Worm (Caenorhabditis elegans) whole organism, young adult: ENCODE measurements around the gene clec-231.

Experiments
- B0261.1 ChIP-seq: sonication (generic microtip); optimal IDR thresholded peaks from 2 replicates; lab custom pipeline; 2016; ENCODE audit warnings: mild to moderate bottlenecking, missing genetic modification characterization, moderate library complexity, missing compliant biosample characterization
- F10E7.11 ChIP-seq: sonication (generic microtip); optimal IDR thresholded peaks from 2 replicates; lab custom pipeline; 2017; ENCODE audit warnings: mild to moderate bottlenecking, missing genetic modification characterization, moderate library complexity, missing compliant biosample characterization
- F37B4.10 ChIP-seq: fragments of 200-800 bp; sonication (Bioruptor generic); IDR thresholded peaks from 2 replicates; pipeline ENCODE4 v1.3.6; 2022; ENCODE audit warnings: missing genetic modification characterization, missing compliant biosample characterization
- F52B5.7 ChIP-seq: sonication (generic microtip); optimal IDR thresholded peaks from 2 replicates; lab custom pipeline; 2016; ENCODE audit warnings: mild to moderate bottlenecking, missing genetic modification characterization, missing compliant biosample characterization
- T07F8.4 ChIP-seq: sonication (generic microtip); optimal IDR thresholded peaks from 2 replicates; lab custom pipeline; 2016; ENCODE audit warnings: mild to moderate bottlenecking, missing genetic modification characterization, moderate library complexity, missing compliant biosample characterization
- T26A5.8 ChIP-seq: sonication (generic microtip); optimal IDR thresholded peaks from 2 replicates; lab custom pipeline; 2016; ENCODE audit warnings: missing genetic modification characterization, missing compliant biosample characterization
- Y53F4B.3 ChIP-seq: fragments of 200-800 bp; sonication (Bioruptor generic); IDR thresholded peaks from 2 replicates; pipeline ENCODE4 v1.3.6; 2022; ENCODE audit warnings: missing genetic modification reagents, missing genetic modification characterization, missing compliant biosample characterization
- Y56A3A.18 ChIP-seq: fragments of 200-800 bp; sonication (Bioruptor generic); IDR thresholded peaks from 2 replicates; pipeline ENCODE4 v1.3.6; 2022; ENCODE audit warnings: missing genetic modification reagents, missing genetic modification characterization, missing compliant biosample characterization
- Y67H2A.10 ChIP-seq: fragments of 200-800 bp; sonication (Bioruptor generic); conservative IDR thresholded peaks from 2 replicates; pipeline ENCODE4 v1.3.6; 2022; ENCODE audit warnings: missing genetic modification reagents, missing genetic modification characterization, missing compliant biosample characterization
- ama-1 ChIP-seq, 3 experiments: fragments of 150-350 bp in 1 of 3; sonication (generic microtip) in 2 of 3; optimal IDR thresholded peaks; 2 replicates each; lab custom pipeline; 2014 to 2018; ENCODE audit warnings: missing biosample characterization in 2 of 3, missing genetic modification characterization in 2 of 3, missing genetic modification reagents in 2 of 3
- attf-3 ChIP-seq: fragments of 200-800 bp; sonication (Bioruptor generic); conservative IDR thresholded peaks from 2 replicates; pipeline ENCODE4 v1.3.6; 2022; ENCODE audit warnings: missing genetic modification reagents, missing genetic modification characterization, missing compliant biosample characterization
- attf-5 ChIP-seq: fragments of 200-800 bp; sonication (Bioruptor generic); optimal IDR thresholded peaks from 2 replicates; lab custom pipeline; 2018; ENCODE audit warnings: mild to moderate bottlenecking, missing genetic modification characterization, missing compliant biosample characterization
- attf-6 ChIP-seq: fragments of 200-800 bp; sonication (Bioruptor generic); IDR thresholded peaks from 2 replicates; pipeline ENCODE4 v1.3.6; 2022; ENCODE audit warnings: missing genetic modification reagents, missing genetic modification characterization, missing compliant biosample characterization
- bed-1 ChIP-seq: fragments of 200-800 bp; sonication (Bioruptor generic); IDR thresholded peaks from 2 replicates; pipeline ENCODE4 v1.3.6; 2022; ENCODE audit warnings: missing genetic modification reagents, missing genetic modification characterization, missing compliant biosample characterization
- cebp-1 ChIP-seq, 2 experiments: fragments of 200-800 bp in 1 of 2; sonication (Bioruptor generic) in 1 of 2; sonication (generic microtip) in 1 of 2; IDR thresholded peaks in 1 of 2; optimal IDR thresholded peaks in 1 of 2; 2 replicates each; pipeline versions ENCODE4 v1.3.6 to Lab custom; 2017 to 2022; ENCODE audit warnings: missing compliant biosample characterization in 2 of 2, missing genetic modification characterization in 2 of 2, mild to moderate bottlenecking in 1 of 2, missing genetic modification reagents in 1 of 2, moderate library complexity in 1 of 2
- ceh-100 ChIP-seq: fragments of 200-800 bp; sonication (Bioruptor generic); IDR thresholded peaks from 2 replicates; pipeline ENCODE4 v1.3.6; 2022; ENCODE audit warnings: missing genetic modification reagents, missing genetic modification characterization, missing compliant biosample characterization
- ceh-58 ChIP-seq: fragments of 200-800 bp; sonication (Bioruptor generic); IDR thresholded peaks from 2 replicates; pipeline ENCODE4 v1.3.6; 2022; ENCODE audit warnings: missing genetic modification characterization, missing compliant biosample characterization
- die-1 ChIP-seq: sonication (generic microtip); optimal IDR thresholded peaks from 2 replicates; lab custom pipeline; 2016; ENCODE audit warnings: missing genotype, mild to moderate bottlenecking, missing genetic modification characterization, missing compliant biosample characterization
- ets-4 ChIP-seq: fragments of 200-800 bp; sonication (Bioruptor generic); optimal IDR thresholded peaks from 2 replicates; lab custom pipeline; 2018; ENCODE audit warnings: mild to moderate bottlenecking, missing genetic modification characterization, missing compliant biosample characterization
- hlh-12 ChIP-seq: sonication (generic microtip); optimal IDR thresholded peaks from 2 replicates; lab custom pipeline; 2016; ENCODE audit warnings: missing genetic modification characterization, missing compliant biosample characterization
- hmg-20 ChIP-seq: fragments of 200-800 bp; sonication (Bioruptor generic); IDR thresholded peaks from 2 replicates; pipeline ENCODE4 v1.3.6; 2022; ENCODE audit warnings: missing genetic modification reagents, missing genetic modification characterization, missing compliant biosample characterization
- let-607 ChIP-seq, 2 experiments: fragments of 200-800 bp in 1 of 2; sonication (Bioruptor generic) in 1 of 2; sonication (generic microtip) in 1 of 2; optimal IDR thresholded peaks; 2 replicates each; lab custom pipeline; 2016 to 2018; ENCODE audit warnings: mild to moderate bottlenecking in 2 of 2, missing compliant biosample characterization in 2 of 2, missing genetic modification characterization in 2 of 2, moderate library complexity in 2 of 2, missing genotype in 1 of 2
- lin-26 ChIP-seq: fragments of 200-800 bp; sonication (Bioruptor generic); IDR thresholded peaks from 2 replicates; pipeline ENCODE4 v1.3.6; 2022; ENCODE audit warnings: missing genetic modification reagents, missing genetic modification characterization, missing compliant biosample characterization
- madf-10 ChIP-seq: sonication (generic microtip); optimal IDR thresholded peaks from 2 replicates; lab custom pipeline; 2016; ENCODE audit warnings: mild to moderate bottlenecking, missing genetic modification characterization, missing compliant biosample characterization
- madf-3 ChIP-seq: fragments of 200-800 bp; sonication (Bioruptor generic); IDR thresholded peaks from 2 replicates; pipeline ENCODE4 v1.3.6; 2022; ENCODE audit warnings: missing genetic modification reagents, missing genetic modification characterization, missing compliant biosample characterization
- madf-8 ChIP-seq: fragments of 200-800 bp; sonication (Bioruptor generic); conservative IDR thresholded peaks from 2 replicates; pipeline ENCODE4 v1.3.6; 2022; ENCODE audit warnings: missing genetic modification reagents, missing genetic modification characterization, missing compliant biosample characterization
- mes-4 ChIP-seq: sonication (generic microtip); optimal IDR thresholded peaks from 2 replicates; lab custom pipeline; 2016; ENCODE audit warnings: missing genotype, missing genetic modification characterization, missing compliant biosample characterization
- nfya-2 ChIP-seq: fragments of 200-800 bp; sonication (Bioruptor generic); IDR thresholded peaks from 2 replicates; pipeline ENCODE4 v1.3.6; 2022; ENCODE audit warnings: missing genetic modification reagents, missing genetic modification characterization, missing compliant biosample characterization
- nhr-27 ChIP-seq: fragments of 200-800 bp; sonication (Bioruptor generic); optimal IDR thresholded peaks from 2 replicates; lab custom pipeline; 2018; ENCODE audit warnings: mild to moderate bottlenecking, missing genetic modification characterization, moderate library complexity, missing compliant biosample characterization
- nhr-80 ChIP-seq: sonication (generic microtip); optimal IDR thresholded peaks from 2 replicates; lab custom pipeline; 2016; ENCODE audit warnings: missing genetic modification characterization, missing compliant biosample characterization
- pbrm-1 ChIP-seq: fragments of 200-800 bp; sonication (Bioruptor generic); IDR thresholded peaks from 2 replicates; pipeline ENCODE4 v1.3.6; 2022; ENCODE audit warnings: missing genetic modification reagents, missing genetic modification characterization, missing compliant biosample characterization
- sptf-2 ChIP-seq: fragments of 200-800 bp; sonication (Bioruptor generic); optimal IDR thresholded peaks from 2 replicates; lab custom pipeline; 2018; ENCODE audit warnings: mild to moderate bottlenecking, missing genetic modification characterization, missing compliant biosample characterization
- tbp1 ChIP-seq: fragments of 200-800 bp; sonication (Bioruptor generic); optimal IDR thresholded peaks from 2 replicates; lab custom pipeline; 2018; ENCODE audit warnings: mild to moderate bottlenecking, missing genetic modification characterization, missing compliant biosample characterization
- unc-62 ChIP-seq: fragments of 150-350 bp; optimal IDR thresholded peaks from 2 replicates; lab custom pipeline; 2014; ENCODE audit warnings: missing biosample characterization, missing genetic modification reagents, missing genetic modification characterization
- ztf-18 ChIP-seq: sonication (generic microtip); optimal IDR thresholded peaks from 2 replicates; lab custom pipeline; 2016; ENCODE audit warnings: missing genotype, mild to moderate bottlenecking, missing genetic modification characterization, missing compliant biosample characterization
- ztf-22 ChIP-seq: fragments of 200-800 bp; sonication (Bioruptor generic); optimal IDR thresholded peaks from 2 replicates; lab custom pipeline; 2018; ENCODE audit warnings: mild to moderate bottlenecking, missing genetic modification characterization, moderate library complexity, missing compliant biosample characterization
- ztf-26 ChIP-seq: sonication (generic microtip); optimal IDR thresholded peaks from 2 replicates; lab custom pipeline; 2017; ENCODE audit warnings: missing genetic modification characterization, missing compliant biosample characterization

clec-231 gene

DNA sequence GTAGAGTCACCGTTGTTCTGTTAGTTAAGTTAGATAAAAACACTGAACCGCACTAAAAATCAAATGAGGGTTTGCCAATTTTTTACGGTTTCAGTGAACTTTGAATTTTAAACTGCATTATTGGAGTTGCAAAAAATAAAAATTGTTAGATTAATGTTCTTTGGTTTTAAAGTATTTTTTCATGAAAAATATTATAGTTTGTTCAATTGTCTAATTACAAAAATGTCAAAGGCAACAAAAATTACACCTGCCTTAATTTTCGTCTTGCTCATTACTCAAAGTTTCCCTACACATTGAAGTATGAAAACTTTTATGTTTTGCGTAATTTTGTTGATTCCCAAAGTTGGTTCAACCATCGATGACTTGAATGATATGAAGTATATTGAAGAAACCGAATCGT, 39.7 kb downstream of the clec-231 start, which contains the start of gene irld-62:
Gene irld-62, plus strand, starts transcription at position 301 of the 400 bp plus-strand sequence.
- TF ChIP-seq mes-4 (tag; lab: Kevin White, UChicago) = no peak
- no peak for TF ChIP-seq ztf-18 (tag; lab: Kevin White, UChicago)
- TF ChIP-seq madf-3 = no peak
- TF ChIP-seq Y53F4B.3 = no peak
- TF ChIP-seq ztf-26 (tag; lab: Kevin White, UChicago) = no peak
- no peak for TF ChIP-seq ceh-58 (GFP tag; lab: Robert Waterston, UW)
- no peak for TF ChIP-seq attf-5 (GFP tag; lab: Kevin White, UChicago)
- no peak for TF ChIP-seq F37B4.10 (GFP tag; lab: Robert Waterston, UW)
- TF ChIP-seq F10E7.11 (tag; lab: Kevin White, UChicago) = no peak
- TF ChIP-seq pbrm-1 (GFP tag; lab: Robert Waterston, UW) = no peak
- no peak for TF ChIP-seq nhr-27 (tag; lab: Kevin White, UChicago)
- TF ChIP-seq cebp-1 (GFP tag; IDR thresholded peaks at IDR 0.05; lab: Robert Waterston, UW) = no peak
- TF ChIP-seq cebp-1 (tag; optimal IDR thresholded peaks at IDR 0.05; lab: Kevin White, UChicago) = no peak
- TF ChIP-seq madf-8 (GFP tag; lab: Robert Waterston, UW) = no peak
- TF ChIP-seq ceh-100 (GFP tag; lab: Robert Waterston, UW) = no peak
- TF ChIP-seq F52B5.7 (tag; lab: Kevin White, UChicago) = no peak

DNA sequence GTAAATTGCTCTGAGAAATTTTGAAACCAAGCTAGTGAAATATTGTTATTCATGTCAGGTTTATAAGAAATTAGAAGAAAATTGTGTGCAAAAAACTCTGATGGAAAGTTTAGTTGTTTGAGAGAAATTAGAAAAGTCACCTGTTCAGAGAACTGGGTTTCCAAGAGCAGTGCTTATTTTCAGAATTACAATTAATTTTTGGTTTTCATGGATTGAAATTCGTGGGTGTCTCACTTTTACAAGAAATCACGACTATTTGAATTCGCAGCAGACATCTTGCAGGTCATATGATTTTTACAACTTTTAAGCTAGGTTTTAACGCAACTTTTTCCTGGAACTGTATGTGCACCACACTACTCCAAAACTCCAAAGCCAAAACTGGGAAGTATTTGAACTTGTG, 41.5 kb downstream of the clec-231 start, which contains the start of gene srz-10:
Gene srz-10, minus strand, starts transcription at position 88 of the 400 bp plus-strand sequence.
- no peak for TF ChIP-seq mes-4 (tag; lab: Kevin White, UChicago)
- TF ChIP-seq madf-8 (GFP tag; lab: Robert Waterston, UW) = no peak

DNA sequence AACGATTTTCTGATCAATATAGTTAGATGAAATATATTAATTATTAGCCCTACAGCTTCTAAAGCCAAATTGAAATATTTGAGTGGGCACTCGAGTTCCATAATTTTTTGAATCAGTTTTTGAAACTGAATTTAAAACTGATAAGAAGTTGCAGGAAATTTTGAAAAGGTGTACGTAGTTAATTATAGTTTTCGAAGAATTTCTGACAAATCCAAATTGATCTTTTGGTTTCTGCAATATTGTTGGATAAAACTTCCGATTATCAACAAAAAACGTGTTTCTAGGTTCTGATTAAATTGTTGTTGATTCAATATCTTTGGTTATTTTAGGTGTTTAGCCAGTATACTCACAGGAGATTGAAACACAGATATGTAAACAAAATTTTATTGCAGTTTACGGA, 43.8 kb downstream of the clec-231 start, which contains the start of gene T26H8.4:
Gene T26H8.4, minus strand, starts transcription at position 101 of the 400 bp plus-strand sequence.
- TF ChIP-seq unc-62 = no peak
- no peak for TF ChIP-seq bed-1 (GFP tag; lab: Robert Waterston, UW)
- TF ChIP-seq T26A5.8 = no peak
- TF ChIP-seq tbp1 (GFP tag; lab: Kevin White, UChicago) = no peak
- TF ChIP-seq nhr-80 (tag; lab: Kevin White, UChicago) = no peak
- no peak for TF ChIP-seq T07F8.4 (tag; lab: Kevin White, UChicago)

DNA sequence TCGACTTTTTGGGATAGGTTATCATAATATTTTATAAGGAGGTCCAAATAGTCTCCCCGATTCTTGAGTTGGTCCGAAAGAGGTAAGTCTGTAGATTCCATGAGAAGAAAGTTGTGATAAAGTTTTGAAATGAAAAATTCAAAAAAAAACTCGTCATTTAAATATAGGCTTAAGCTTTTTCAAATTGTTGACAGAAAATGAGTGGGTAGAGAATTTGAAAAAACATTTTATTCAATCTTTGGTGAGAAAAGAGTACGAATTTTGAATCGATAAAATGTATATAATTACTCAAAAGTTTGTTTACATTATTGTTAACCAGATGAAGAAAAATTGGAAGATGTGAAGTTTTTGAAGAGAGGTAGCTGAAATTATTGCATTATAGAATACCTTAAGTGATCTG, 45.0 kb downstream of the clec-231 start, which contains the start of gene T26H8.5:
Gene T26H8.5, minus strand, starts transcription at position 101 of the 400 bp plus-strand sequence.
- TF ChIP-seq Y56A3A.18 (no peak), let-607 (tag; optimal IDR thresholded peaks at IDR 0.05; lab: Kevin White, UChicago) (no peak), attf-6 (no peak), ets-4 (GFP tag; lab: Kevin White, UChicago) (no peak), attf-3 (no peak), Y67H2A.10 (GFP tag; lab: Robert Waterston, UW) (no peak)
- TF ChIP-seq, all 124 proteins: peak for 0

DNA sequence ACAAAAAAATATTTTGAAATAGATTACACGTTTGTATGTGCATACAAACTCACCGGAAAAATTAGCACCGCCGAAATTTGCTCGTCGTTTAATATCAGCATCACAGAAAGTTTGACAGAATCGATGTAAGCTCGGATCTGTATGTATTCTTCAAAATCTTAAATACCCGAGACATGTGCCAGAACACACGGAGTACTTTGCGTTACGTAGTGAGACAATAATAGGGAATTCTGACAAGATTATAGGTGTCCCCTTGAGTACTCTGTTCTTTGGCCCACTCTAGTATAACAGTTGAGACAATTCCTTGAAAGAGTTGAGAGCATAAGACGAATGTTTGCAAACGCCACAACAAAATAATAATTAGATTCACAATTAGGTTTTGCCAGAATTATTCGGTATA, 46.9 kb downstream of the clec-231 start, which contains the start of gene srx-48:
Gene srx-48, minus strand, starts transcription at position 101 of the 400 bp plus-strand sequence.
- TF ChIP-seq B0261.1 (tag; lab: Kevin White, UChicago) (no peak), nfya-2 (GFP tag; lab: Robert Waterston, UW) (no peak), ztf-22 (GFP tag; lab: Kevin White, UChicago) (no peak), lin-26 (no peak), ztf-26 (tag; lab: Kevin White, UChicago) (no peak), die-1 (no peak), ama-1 (optimal IDR thresholded peaks at IDR 0.05; lab: Kevin White, UChicago) (no peak), ama-1 (GFP tag; optimal IDR thresholded peaks at IDR 0.05; lab: Kevin White, UChicago) (no peak), madf-10 (tag; lab: Kevin White, UChicago) (no peak), hmg-20 (GFP tag; lab: Robert Waterston, UW) (no peak), unc-62 (no peak), hlh-12 (no peak), sptf-2 (GFP tag; lab: Kevin White, UChicago) (no peak), Y53F4B.3 (no peak)
